Fruit fly (Drosophila melanogaster) whole organism, embryonic: ENCODE measurements around the gene CG11279.

Experiments
- Abd-B ChIP-seq: fragments of 200-800 bp; sonication (Bioruptor generic); optimal IDR thresholded peaks from 2 replicates; lab custom pipeline; 2018; ENCODE audit warnings: missing biosample characterization, mild to moderate bottlenecking, missing genetic modification characterization, moderate library complexity
- C15 ChIP-seq: fragments of 200-800 bp; sonication (Bioruptor generic); IDR thresholded peaks from 3 replicates; pipeline ENCODE4 v1.3.6; 2022; ENCODE audit warnings: missing biosample characterization, missing genetic modification characterization
- CG10267 ChIP-seq: fragments of 200-800 bp; sonication (Bioruptor generic); optimal IDR thresholded peaks from 2 replicates; lab custom pipeline; 2018; ENCODE audit warnings: missing biosample characterization, mild to moderate bottlenecking, missing genetic modification characterization, moderate library complexity
- CG10543 ChIP-seq: fragments of 200-800 bp; sonication (Bioruptor generic); optimal IDR thresholded peaks from 3 replicates; lab custom pipeline; 2017; ENCODE audit warnings: missing biosample characterization, mild to moderate bottlenecking, missing genetic modification characterization, moderate library complexity
- CG12071 ChIP-seq: fragments of 200-800 bp; sonication (Bioruptor generic); optimal IDR thresholded peaks from 3 replicates; lab custom pipeline; 2018; ENCODE audit warnings: missing biosample characterization, mild to moderate bottlenecking, missing genetic modification characterization
- CG13894 ChIP-seq: fragments of 200-800 bp; sonication (Bioruptor generic); optimal IDR thresholded peaks from 3 replicates; lab custom pipeline; 2018; ENCODE audit warnings: missing biosample characterization, mild to moderate bottlenecking, missing genetic modification characterization, moderate library complexity
- CG14441 ChIP-seq: fragments of 200-800 bp; sonication (Bioruptor generic); IDR thresholded peaks from 2 replicates; pipeline ENCODE4 v1.3.6; 2022; ENCODE audit warnings: missing biosample characterization, missing genetic modification characterization
- CG15696 ChIP-seq: fragments of 200-800 bp; sonication (Bioruptor generic); optimal IDR thresholded peaks from 2 replicates; lab custom pipeline; 2019; ENCODE audit warnings: missing biosample characterization, mild to moderate bottlenecking, missing genetic modification characterization, moderate library complexity
- CG1647 ChIP-seq: fragments of 200-800 bp; sonication (Bioruptor generic); optimal IDR thresholded peaks from 3 replicates; lab custom pipeline; 2016; ENCODE audit warnings: missing biosample characterization, missing genetic modification characterization
- CG31441 ChIP-seq: fragments of 200-800 bp; sonication (Bioruptor generic); IDR thresholded peaks from 2 replicates; pipeline ENCODE4 v1.3.6; 2022; ENCODE audit warnings: missing biosample characterization, missing genetic modification characterization
- CG32532 ChIP-seq: fragments of 200-800 bp; sonication (Bioruptor generic); IDR thresholded peaks from 2 replicates; pipeline ENCODE4 v1.3.6; 2022; ENCODE audit warnings: missing biosample characterization, missing genetic modification characterization
- CG3726 ChIP-seq: fragments of 200-800 bp; sonication (Bioruptor generic); IDR thresholded peaks from 3 replicates; pipeline ENCODE4, ENCODE4 v1.3.6; 2022; ENCODE audit warnings: missing biosample characterization, missing genetic modification characterization
- CG4404 ChIP-seq: fragments of 200-800 bp; sonication (Bioruptor generic); IDR thresholded peaks from 2 replicates; pipeline ENCODE4 v1.3.6; 2022; ENCODE audit warnings: missing biosample characterization, missing genetic modification characterization
- CG5953 ChIP-seq: fragments of 200-800 bp; sonication (Bioruptor generic); IDR thresholded peaks from 2 replicates; pipeline ENCODE4 v1.3.6; 2022; ENCODE audit warnings: missing biosample characterization, missing genetic modification characterization
- CG7786 ChIP-seq: fragments of 200-800 bp; sonication (Bioruptor generic); optimal IDR thresholded peaks from 2 replicates; lab custom pipeline; 2016; ENCODE audit warnings: missing biosample characterization, missing genetic modification characterization
- CG9609 ChIP-seq: fragments of 200-800 bp; sonication (Bioruptor generic); optimal IDR thresholded peaks from 3 replicates; lab custom pipeline; 2016; ENCODE audit warnings: missing biosample characterization, missing genetic modification characterization
- Dll ChIP-seq: fragments of 200-800 bp; sonication (Bioruptor generic); IDR thresholded peaks from 4 replicates; pipeline ENCODE4 v1.3.6; 2022; ENCODE audit warnings: missing biosample characterization, missing genetic modification characterization; ENCODE audit not compliant: partially characterized antibody
- ERR ChIP-seq: fragments of 200-800 bp; sonication (Bioruptor generic); optimal IDR thresholded peaks from 2 replicates; lab custom pipeline; 2016; ENCODE audit warnings: missing biosample characterization, missing genetic modification characterization
- Fer3 ChIP-seq: fragments of 200-800 bp; sonication (Bioruptor generic); optimal IDR thresholded peaks from 2 replicates; lab custom pipeline; 2018; ENCODE audit warnings: missing biosample characterization, mild to moderate bottlenecking, missing genetic modification characterization, moderate library complexity
- HLH4C ChIP-seq: fragments of 200-800 bp; sonication (Bioruptor generic); IDR thresholded peaks from 3 replicates; pipeline ENCODE4 v1.3.6; 2022; ENCODE audit warnings: missing biosample characterization, missing genetic modification characterization; ENCODE audit not compliant: partially characterized antibody
- Hr3 ChIP-seq: fragments of 200-800 bp; sonication (Bioruptor generic); optimal IDR thresholded peaks from 3 replicates; lab custom pipeline; 2016; ENCODE audit warnings: missing biosample characterization, missing genetic modification characterization
- Hr39 ChIP-seq: fragments of >200 bp; optimal IDR thresholded peaks from 2 replicates; lab custom pipeline; 2017
- Lhr ChIP-seq: fragments of 200-800 bp; sonication (Bioruptor generic); optimal IDR thresholded peaks from 3 replicates; lab custom pipeline; 2017; ENCODE audit warnings: mild to moderate bottlenecking, missing biosample characterization, missing genetic modification reagents, missing genetic modification characterization
- MESR4 ChIP-seq: fragments of 200-800 bp; sonication (Bioruptor generic); optimal IDR thresholded peaks from 2 replicates; lab custom pipeline; 2018; ENCODE audit warnings: missing biosample characterization, mild to moderate bottlenecking, missing genetic modification characterization, moderate library complexity
- Opbp ChIP-seq: fragments of 200-800 bp; sonication (Bioruptor generic); IDR thresholded peaks from 3 replicates; pipeline ENCODE4 v1.3.6; 2022; ENCODE audit warnings: missing biosample characterization, missing genetic modification characterization; ENCODE audit not compliant: partially characterized antibody
- Rfx ChIP-seq: fragments of 200-800 bp; sonication (Bioruptor generic); IDR thresholded peaks from 2 replicates; pipeline ENCODE4 v1.3.6; 2022; ENCODE audit warnings: missing biosample characterization, missing genetic modification characterization
- Rx ChIP-seq: fragments of 200-800 bp; sonication (Bioruptor generic); IDR thresholded peaks from 2 replicates; pipeline ENCODE4 v1.3.6; 2022; ENCODE audit warnings: missing biosample characterization, missing genetic modification characterization
- Side ChIP-seq: fragments of 200-800 bp; sonication (Bioruptor generic); optimal IDR thresholded peaks from 2 replicates; lab custom pipeline; 2016; ENCODE audit warnings: missing biosample characterization, missing genetic modification characterization
- Sry-β ChIP-seq: fragments of 200-800 bp; sonication (Bioruptor generic); optimal IDR thresholded peaks from 2 replicates; lab custom pipeline; 2018; ENCODE audit warnings: missing biosample characterization, mild to moderate bottlenecking, missing genetic modification characterization, moderate library complexity
- Sry-δ ChIP-seq: fragments of 200-800 bp; sonication (Bioruptor generic); optimal IDR thresholded peaks from 2 replicates; lab custom pipeline; 2016; ENCODE audit warnings: missing biosample characterization, missing genetic modification characterization
- bbx ChIP-seq: fragments of 200-800 bp; sonication (Bioruptor generic); IDR thresholded peaks from 2 replicates; pipeline ENCODE4 v1.3.6; 2022; ENCODE audit warnings: missing biosample characterization, missing genetic modification characterization; ENCODE audit not compliant: partially characterized antibody
- chn ChIP-seq: fragments of 200-800 bp; sonication (Bioruptor generic); optimal IDR thresholded peaks from 2 replicates; lab custom pipeline; 2016; ENCODE audit warnings: missing biosample characterization, missing genetic modification characterization
- da ChIP-seq: fragments of 200-800 bp; sonication (Bioruptor generic); optimal IDR thresholded peaks from 2 replicates; lab custom pipeline; 2016; ENCODE audit warnings: missing biosample characterization, missing genetic modification characterization
- dm ChIP-seq: fragments of 200-800 bp; sonication (Bioruptor generic); optimal IDR thresholded peaks from 3 replicates; lab custom pipeline; 2016; ENCODE audit warnings: missing biosample characterization, missing genetic modification characterization
- dmrt99B ChIP-seq: fragments of 200-800 bp; sonication (Bioruptor generic); optimal IDR thresholded peaks from 2 replicates; lab custom pipeline; 2018; ENCODE audit warnings: missing biosample characterization, mild to moderate bottlenecking, missing genetic modification characterization, moderate library complexity
- ems ChIP-seq: fragments of 200-800 bp; sonication (Bioruptor generic); optimal IDR thresholded peaks from 3 replicates; lab custom pipeline; 2016; ENCODE audit warnings: missing biosample characterization, missing genetic modification characterization
- grn ChIP-seq: fragments of 200-800 bp; sonication (Bioruptor generic); optimal IDR thresholded peaks from 3 replicates; lab custom pipeline; 2017; ENCODE audit warnings: missing biosample characterization, missing genetic modification characterization
- hb ChIP-seq: fragments of 200-800 bp; sonication (Bioruptor generic); IDR thresholded peaks from 3 replicates; pipeline ENCODE4 v1.3.6; 2022; ENCODE audit warnings: missing biosample characterization, missing genetic modification characterization; ENCODE audit not compliant: partially characterized antibody
- maf-S ChIP-seq: fragments of 200-800 bp; sonication (Bioruptor generic); optimal IDR thresholded peaks from 2 replicates; lab custom pipeline; 2016; ENCODE audit warnings: missing biosample characterization, missing genetic modification characterization
- nau ChIP-seq: fragments of 200-800 bp; sonication (Bioruptor generic); optimal IDR thresholded peaks from 3 replicates; lab custom pipeline; 2017; ENCODE audit warnings: missing biosample characterization, mild to moderate bottlenecking, missing genetic modification characterization, missing genetic modification reagents
- onecut ChIP-seq: fragments of 200-800 bp; sonication (Bioruptor generic); IDR thresholded peaks from 2 replicates; pipeline ENCODE4 v1.3.6; 2022; ENCODE audit warnings: missing biosample characterization, missing genetic modification characterization
- otp ChIP-seq: fragments of 200-800 bp; sonication (Bioruptor generic); IDR thresholded peaks from 3 replicates; pipeline ENCODE4, ENCODE4 v1.3.6; 2022; ENCODE audit warnings: missing biosample characterization, missing genetic modification characterization
- pb ChIP-seq: fragments of 200-800 bp; sonication (Bioruptor generic); optimal IDR thresholded peaks from 3 replicates; lab custom pipeline; 2016; ENCODE audit warnings: missing biosample characterization, missing genetic modification characterization
- peb ChIP-seq: fragments of 200-800 bp; sonication (Bioruptor generic); IDR thresholded peaks from 2 replicates; pipeline ENCODE4 v1.3.6; 2022; ENCODE audit warnings: missing biosample characterization, missing genetic modification characterization
- pfk ChIP-seq: fragments of 200-800 bp; sonication (Bioruptor generic); optimal IDR thresholded peaks from 2 replicates; lab custom pipeline; 2018; ENCODE audit warnings: missing biosample characterization, mild to moderate bottlenecking, missing genetic modification characterization, moderate library complexity
- sc ChIP-seq, 3 experiments: fragments of >200 bp in 2 of 3; fragments of 200-800 bp in 1 of 3; sonication (Bioruptor generic) in 1 of 3; optimal IDR thresholded peaks; 2 replicates in 2 of 3; 3 replicates in 1 of 3; lab custom pipeline; 2017; ENCODE audit warnings: mild to moderate bottlenecking in 1 of 3, missing biosample characterization in 1 of 3, missing genetic modification characterization in 1 of 3, missing genetic modification reagents in 1 of 3
- sqz ChIP-seq: fragments of 200-800 bp; sonication (Bioruptor generic); optimal IDR thresholded peaks from 3 replicates; lab custom pipeline; 2018; ENCODE audit warnings: missing biosample characterization, mild to moderate bottlenecking, missing genetic modification characterization
- tll ChIP-seq, 2 experiments: fragments of 200-800 bp in 1 of 2; fragments of >200 bp in 1 of 2; sonication (Bioruptor generic) in 1 of 2; optimal IDR thresholded peaks; 2 replicates each; lab custom pipeline; 2017 to 2019; ENCODE audit warnings: missing biosample characterization in 2 of 2, missing genetic modification characterization in 2 of 2, mild to moderate bottlenecking in 1 of 2, moderate library complexity in 1 of 2
- wdn ChIP-seq: fragments of 200-800 bp; sonication (Bioruptor generic); IDR thresholded peaks from 2 replicates; pipeline ENCODE4 v1.3.6; 2022; ENCODE audit warnings: missing biosample characterization, missing genetic modification characterization
- zfh2 ChIP-seq: fragments of 200-800 bp; sonication (Bioruptor generic); optimal IDR thresholded peaks from 2 replicates; lab custom pipeline; 2016; ENCODE audit warnings: missing biosample characterization, missing genetic modification characterization

Gene CG11279

DNA sequence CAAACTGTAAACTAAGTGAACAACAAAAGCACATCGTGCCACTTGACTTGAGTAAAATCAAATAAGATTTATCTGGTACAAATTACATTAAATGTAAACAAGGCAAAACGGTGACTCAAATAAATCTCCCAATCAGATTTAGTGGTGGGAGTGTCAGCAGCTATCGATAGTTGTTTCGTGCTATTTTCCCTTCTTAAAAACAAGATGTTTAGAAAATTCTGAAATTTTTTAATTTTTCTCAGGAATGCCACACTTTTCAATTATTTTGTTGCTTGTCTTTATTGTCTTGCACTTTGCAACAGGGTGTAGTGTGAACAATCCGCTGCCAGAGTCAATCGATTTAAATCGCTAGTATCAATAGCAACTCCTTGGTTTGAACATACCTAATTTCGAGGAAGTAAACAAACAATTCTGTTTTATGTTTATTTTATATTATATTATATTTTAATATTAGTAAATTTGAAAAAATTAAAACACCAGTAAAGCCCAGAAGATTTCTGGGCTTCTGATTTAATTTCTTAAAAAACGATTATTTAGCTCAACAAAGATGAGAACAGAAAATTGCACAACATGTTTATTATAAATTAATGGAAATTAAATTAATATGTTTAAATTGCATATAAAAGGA lies 31.5 kb upstream of the CG11279 start, which contains the start of gene MICAL-like (continued):
- TF ChIP-seq grn (GFP tag; lab: Kevin White, UChicago) = peak; percentile 18
- no peak for TF ChIP-seq Fer3 (tag; lab: Kevin White, UChicago)
- no peak for TF ChIP-seq Rx
- no peak for TF ChIP-seq da (GFP tag; lab: Kevin White, UChicago)
- no peak for TF ChIP-seq Abd-B
- peak in 1 of 2 experiments; percentile 1 for TF ChIP-seq tll (GFP tag; optimal IDR thresholded peaks at IDR 0.05; lab: Kevin White, UChicago)
- TF ChIP-seq CG5953 (GFP tag; lab: Robert Waterston, UW) = no peak
- TF ChIP-seq maf-S (GFP tag; lab: Kevin White, UChicago) = no peak
- TF ChIP-seq sqz (GFP tag; lab: Kevin White, UChicago) = no peak
- no peak for TF ChIP-seq pfk
- peak; percentile 88 for TF ChIP-seq Sry-δ (GFP tag; lab: Kevin White, UChicago)
- TF ChIP-seq dm (GFP tag; lab: Kevin White, UChicago) = no peak
- TF ChIP-seq chn = peak; percentile 5
- TF ChIP-seq onecut = no peak
- peak; percentile 22 for TF ChIP-seq CG7786 (GFP tag; lab: Kevin White, UChicago)
- no peak for TF ChIP-seq pb
- TF ChIP-seq Dll (GFP tag; lab: Robert Waterston, UW) = peak; percentile 94
- no peak for TF ChIP-seq sc (optimal IDR thresholded peaks at IDR 0.05; lab: Kevin White, UChicago)
- no peak for TF ChIP-seq sc (GFP tag; optimal IDR thresholded peaks at IDR 0.05; lab: Kevin White, UChicago)
- peak; percentile 80 for TF ChIP-seq hb (GFP tag; lab: Robert Waterston, UW)
- TF ChIP-seq Hr39 (lab: Kevin White, UChicago) = no peak
- TF ChIP-seq CG10267 = no peak
- TF ChIP-seq CG13894 (tag; lab: Kevin White, UChicago) = no peak
- TF ChIP-seq otp = peak; percentile 11; the same call in 1 of the 3 replicates
- no peak for TF ChIP-seq Side (GFP tag; lab: Kevin White, UChicago)
- no peak for TF ChIP-seq CG15696 (tag; lab: Kevin White, UChicago)
- TF ChIP-seq Hr3 (GFP tag; lab: Kevin White, UChicago) = no peak
- TF ChIP-seq HLH4C = peak; percentile 79
- TF ChIP-seq peb (GFP tag; lab: Robert Waterston, UW) = no peak
- TF ChIP-seq Rfx (GFP tag; lab: Robert Waterston, UW) = peak; percentile 55
- TF ChIP-seq CG4404 = peak; percentile 30
- no peak for TF ChIP-seq CG10543 (GFP tag; lab: Kevin White, UChicago)
- TF ChIP-seq dmrt99B (tag; lab: Kevin White, UChicago) = no peak
- TF ChIP-seq Lhr (GFP tag; lab: Kevin White, UChicago) = no peak
- TF ChIP-seq bbx (GFP tag; lab: Robert Waterston, UW) = peak; percentile 72
- peak; percentile 54; the same call in 1 of the 3 replicates for TF ChIP-seq Opbp (GFP tag; lab: Robert Waterston, UW)
- TF ChIP-seq CG31441 = no peak
- peak; percentile 36 for TF ChIP-seq CG14441 (GFP tag; lab: Robert Waterston, UW)
- TF ChIP-seq CG12071 (GFP tag; lab: Kevin White, UChicago) = no peak
- no peak for TF ChIP-seq CG3726 (GFP tag; lab: Robert Waterston, UW)
- peak; percentile 4 for TF ChIP-seq CG9609
- no peak for TF ChIP-seq ERR (GFP tag; lab: Kevin White, UChicago)
- peak; percentile 64 for TF ChIP-seq CG32532 (GFP tag; lab: Robert Waterston, UW)
- TF ChIP-seq C15 (GFP tag; lab: Robert Waterston, UW) = no peak
- TF ChIP-seq CG1647 (GFP tag; lab: Kevin White, UChicago) = no peak
- TF ChIP-seq Sry-β (GFP tag; lab: Kevin White, UChicago) = no peak
- TF ChIP-seq MESR4 (GFP tag; lab: Kevin White, UChicago) = no peak
- peak; percentile 50 for TF ChIP-seq zfh2 (GFP tag; lab: Kevin White, UChicago)
- TF ChIP-seq nau (GFP tag; lab: Kevin White, UChicago) = no peak
- no peak for TF ChIP-seq wdn (GFP tag; lab: Robert Waterston, UW)
- TF ChIP-seq ems (GFP tag; lab: Kevin White, UChicago) = no peak
